Fruit fly (Drosophila melanogaster): ENCODE measurements around the gene Mpp6.

The Mpp6 gene

dm6 chr2L:21107651-21108489 lies 48.2 kb upstream of the Mpp6 start (continued):
- TF ChIP-seq ewg (GFP tag; optimal IDR thresholded peaks at IDR 0.05) (no peak), tx (GFP tag; optimal IDR thresholded peaks at IDR 0.05) (no peak), CG6689 (GFP tag; IDR thresholded peaks at IDR 0.05) (no peak), bigmax (GFP tag; optimal IDR thresholded peaks at IDR 0.05) (no peak), wek (GFP tag; optimal IDR thresholded peaks at IDR 0.05) (no peak), Pdp1 (GFP tag; optimal IDR thresholded peaks at IDR 0.05) (peak in 1 of 2 experiments; percentile 31), CG10462 (GFP tag; optimal IDR thresholded peaks at IDR 0.05) (no peak), Hr51 (GFP tag; optimal IDR thresholded peaks at IDR 0.05) (peak in 1 of 2 experiments; percentile 32), Asciz (GFP tag; optimal IDR thresholded peaks at IDR 0.05) (peak; percentile 5), CG8359 (GFP tag; optimal IDR thresholded peaks at IDR 0.05; ENCODE audit: borderline replicate concordance) (no peak), danr (GFP tag; IDR thresholded peaks at IDR 0.05) (no peak), Xbp1 (GFP tag; optimal IDR thresholded peaks at IDR 0.05) (peak; percentile 8), ab (GFP tag; optimal IDR thresholded peaks at IDR 0.05) (no peak), Dll (GFP tag; IDR thresholded peaks at IDR 0.05; ENCODE audit: partially characterized antibody) (0 out of 4 replicates have a peak, but pooled peaks have one; percentile 14), CG13123 (GFP tag; optimal IDR thresholded peaks at IDR 0.05) (no peak), lola (GFP tag; optimal IDR thresholded peaks at IDR 0.05) (no peak), Hr3 (GFP tag; optimal IDR thresholded peaks at IDR 0.05) (no peak), CG17385 (GFP tag; optimal IDR thresholded peaks at IDR 0.05) (peak; percentile 17), fu2 (GFP tag; optimal IDR thresholded peaks at IDR 0.05) (no peak), sim (GFP tag; IDR thresholded peaks at IDR 0.05) (no peak), Elba2 (GFP tag; optimal IDR thresholded peaks at IDR 0.05) (no peak), TFAM (GFP tag; optimal IDR thresholded peaks at IDR 0.05) (no peak), Antp (GFP tag; optimal IDR thresholded peaks at IDR 0.05) (no peak), ftz-f1 (GFP tag; optimal IDR thresholded peaks at IDR 0.05) (no peak), Sry-β (GFP tag; optimal IDR thresholded peaks at IDR 0.05) (no peak), exex (tag; optimal IDR thresholded peaks at IDR 0.05) (no peak), YL-1 (GFP tag; optimal IDR thresholded peaks at IDR 0.05) (no peak), CG6683 (GFP tag; optimal IDR thresholded peaks at IDR 0.05) (no peak), yki (optimal IDR thresholded peaks at IDR 0.05) (no peak), bab2 (GFP tag; optimal IDR thresholded peaks at IDR 0.05) (no peak), pho (GFP tag; optimal IDR thresholded peaks at IDR 0.05) (no peak), CG10654 (GFP tag; optimal IDR thresholded peaks at IDR 0.05) (no peak), Camta (GFP tag; optimal IDR thresholded peaks at IDR 0.05) (no peak), CG4820 (GFP tag; optimal IDR thresholded peaks at IDR 0.05) (no peak), Mad (GFP tag; optimal IDR thresholded peaks at IDR 0.05) (no peak), D19A (tag; optimal IDR thresholded peaks at IDR 0.05) (peak; percentile 88), Fer2 (tag; optimal IDR thresholded peaks at IDR 0.05) (no peak), Lim3 (GFP tag; IDR thresholded peaks at IDR 0.05) (no peak), CG13424 (tag; optimal IDR thresholded peaks at IDR 0.05) (no peak), grau (tag; optimal IDR thresholded peaks at IDR 0.05) (peak; percentile 4), Gug (GFP tag; IDR thresholded peaks at IDR 0.05) (no peak), HmgZ (tag; optimal IDR thresholded peaks at IDR 0.05) (no peak), peb (GFP tag; IDR thresholded peaks at IDR 0.05) (no peak), shn (GFP tag; optimal IDR thresholded peaks at IDR 0.05) (no peak), Dp (GFP tag; optimal IDR thresholded peaks at IDR 0.05) (peak; percentile 3), ind (GFP tag; optimal IDR thresholded peaks at IDR 0.05) (no peak), sd (tag; optimal IDR thresholded peaks at IDR 0.05) (no peak), CkIIα-i1 (GFP tag; IDR thresholded peaks at IDR 0.05) (no peak), NfI (GFP tag; optimal IDR thresholded peaks at IDR 0.05) (no peak)
